Fruit fly (Drosophila melanogaster) whole organism, embryonic: ENCODE measurements around the gene CG32087.

Experiments used
- CG10209 ChIP-seq: fragments of 200-800 bp; sonication (Bioruptor generic); optimal IDR thresholded peaks from 3 replicates; lab custom pipeline; 2017; ENCODE audit warnings: missing biosample characterization, mild to moderate bottlenecking, missing genetic modification characterization, missing genetic modification reagents
- CG10321 ChIP-seq: fragments of 200-800 bp; sonication (Bioruptor generic); IDR thresholded peaks from 2 replicates; pipeline ENCODE4 v1.3.6; 2022; ENCODE audit warnings: missing biosample characterization, missing genetic modification characterization
- CG11504 ChIP-seq: fragments of 200-800 bp; sonication (Bioruptor generic); optimal IDR thresholded peaks from 3 replicates; lab custom pipeline; 2019; ENCODE audit warnings: missing biosample characterization, mild to moderate bottlenecking, missing genetic modification characterization, moderate library complexity
- CG11695 ChIP-seq: fragments of 200-800 bp; sonication (Bioruptor generic); IDR thresholded peaks from 3 replicates; pipeline ENCODE4 v1.3.6; 2022; ENCODE audit warnings: missing biosample characterization, missing genetic modification characterization
- CG12104 ChIP-seq: fragments of 200-800 bp; sonication (Bioruptor generic); optimal IDR thresholded peaks from 3 replicates; lab custom pipeline; 2016; ENCODE audit warnings: missing biosample characterization, missing genetic modification characterization
- CG13123 ChIP-seq: fragments of 200-800 bp; sonication (Bioruptor generic); optimal IDR thresholded peaks from 2 replicates; lab custom pipeline; 2016; ENCODE audit warnings: missing biosample characterization, missing genetic modification characterization
- CG14014 ChIP-seq: fragments of 200-800 bp; sonication (Bioruptor generic); IDR thresholded peaks from 2 replicates; pipeline ENCODE4 v1.3.6; 2022; ENCODE audit warnings: missing biosample characterization, missing genetic modification characterization
- CG15073 ChIP-seq: fragments of 200-800 bp; sonication (Bioruptor generic); optimal IDR thresholded peaks from 2 replicates; lab custom pipeline; 2016; ENCODE audit warnings: missing biosample characterization, missing genetic modification characterization
- CG17829 ChIP-seq: fragments of 200-800 bp; optimal IDR thresholded peaks from 2 replicates; lab custom pipeline; 2019; ENCODE audit warnings: missing biosample characterization, mild to moderate bottlenecking, missing genetic modification characterization, moderate library complexity
- CG2116 ChIP-seq: fragments of 200-800 bp; sonication (Bioruptor generic); optimal IDR thresholded peaks from 3 replicates; lab custom pipeline; 2018; ENCODE audit warnings: missing biosample characterization, mild to moderate bottlenecking, missing genetic modification characterization
- CG2120 ChIP-seq: fragments of 200-800 bp; sonication (Bioruptor generic); optimal IDR thresholded peaks from 3 replicates; lab custom pipeline; 2016; ENCODE audit warnings: missing biosample characterization, missing genetic modification characterization
- CG2712 ChIP-seq: fragments of 200-800 bp; optimal IDR thresholded peaks from 3 replicates; lab custom pipeline; 2019; ENCODE audit warnings: missing biosample characterization, mild to moderate bottlenecking, missing genetic modification characterization, moderate library complexity
- CG30403 ChIP-seq: fragments of 200-800 bp; sonication (Bioruptor generic); optimal IDR thresholded peaks from 3 replicates; lab custom pipeline; 2016; ENCODE audit warnings: missing biosample characterization, missing genetic modification characterization
- CG3995 ChIP-seq: fragments of 200-800 bp; sonication (Bioruptor generic); optimal IDR thresholded peaks from 3 replicates; lab custom pipeline; 2016; ENCODE audit warnings: missing biosample characterization, missing genetic modification characterization
- CG4617 ChIP-seq: fragments of 200-800 bp; sonication (Bioruptor generic); optimal IDR thresholded peaks from 3 replicates; lab custom pipeline; 2016; ENCODE audit warnings: missing biosample characterization, missing genetic modification characterization, borderline replicate concordance
- CG6254 ChIP-seq: fragments of 200-800 bp; sonication (Bioruptor generic); optimal IDR thresholded peaks from 3 replicates; lab custom pipeline; 2017; ENCODE audit warnings: mild to moderate bottlenecking, missing biosample characterization, missing genetic modification reagents, missing genetic modification characterization
- CG7839 ChIP-seq: fragments of 200-800 bp; sonication (Bioruptor generic); optimal IDR thresholded peaks from 3 replicates; lab custom pipeline; 2018; ENCODE audit warnings: missing biosample characterization, mild to moderate bottlenecking, missing genetic modification characterization, moderate library complexity
- CG7963 ChIP-seq: fragments of 200-800 bp; sonication (Bioruptor generic); IDR thresholded peaks from 3 replicates; pipeline ENCODE4 v1.3.6; 2022; ENCODE audit warnings: missing biosample characterization, missing genetic modification characterization; ENCODE audit not compliant: partially characterized antibody
- CG9817 ChIP-seq: fragments of 200-800 bp; sonication (Bioruptor generic); optimal IDR thresholded peaks from 2 replicates; lab custom pipeline; 2018; ENCODE audit warnings: missing biosample characterization, mild to moderate bottlenecking, missing genetic modification characterization, moderate library complexity
- CG9932 ChIP-seq: fragments of 200-800 bp; sonication (Bioruptor generic); IDR thresholded peaks from 2 replicates; pipeline ENCODE4 v1.3.6; 2022; ENCODE audit warnings: missing biosample characterization, missing genetic modification characterization
- Dip2 ChIP-seq: fragments of 200-800 bp; sonication (Bioruptor generic); IDR thresholded peaks from 2 replicates; pipeline ENCODE4 v1.3.6; 2022; ENCODE audit warnings: missing biosample characterization, missing genetic modification characterization
- Dp ChIP-seq: fragments of 200-800 bp; sonication (Bioruptor generic); optimal IDR thresholded peaks from 2 replicates; lab custom pipeline; 2018; ENCODE audit warnings: missing biosample characterization, mild to moderate bottlenecking, missing genetic modification characterization, moderate library complexity
- Hr39 ChIP-seq: fragments of >200 bp; optimal IDR thresholded peaks from 2 replicates; lab custom pipeline; 2017
- Lhr ChIP-seq: fragments of 200-800 bp; sonication (Bioruptor generic); optimal IDR thresholded peaks from 3 replicates; lab custom pipeline; 2017; ENCODE audit warnings: mild to moderate bottlenecking, missing biosample characterization, missing genetic modification reagents, missing genetic modification characterization
- Myb ChIP-seq: fragments of 200-800 bp; sonication (Bioruptor generic); optimal IDR thresholded peaks from 2 replicates; lab custom pipeline; 2016; ENCODE audit warnings: missing biosample characterization, missing genetic modification characterization
- Sin3A ChIP-seq: fragments of >200 bp; optimal IDR thresholded peaks from 2 replicates; lab custom pipeline; 2018
- TFAM ChIP-seq: fragments of 200-800 bp; sonication (Bioruptor generic); optimal IDR thresholded peaks from 2 replicates; lab custom pipeline; 2017; ENCODE audit warnings: missing biosample characterization, missing genetic modification characterization, inconsistent platforms
- al ChIP-seq: fragments of 200-800 bp; sonication (Bioruptor generic); IDR thresholded peaks from 2 replicates; pipeline ENCODE4 v1.3.6; 2022; ENCODE audit warnings: missing biosample characterization, missing genetic modification characterization
- ara ChIP-seq: fragments of 200-800 bp; sonication (Bioruptor generic); IDR thresholded peaks from 2 replicates; pipeline ENCODE4 v1.3.6; 2022; ENCODE audit warnings: missing biosample characterization, missing genetic modification characterization
- ash1 ChIP-seq: fragments of 200-800 bp; sonication (Bioruptor generic); optimal IDR thresholded peaks from 2 replicates; lab custom pipeline; 2018; ENCODE audit warnings: missing biosample characterization, mild to moderate bottlenecking, missing genetic modification characterization
- bcd ChIP-seq: fragments of 200-800 bp; sonication (Bioruptor generic); optimal IDR thresholded peaks from 2 replicates; lab custom pipeline; 2017; ENCODE audit warnings: missing biosample characterization, mild to moderate bottlenecking, missing genetic modification characterization
- bsh ChIP-seq, 2 experiments: fragments of 200-800 bp; sonication (Bioruptor generic); optimal IDR thresholded peaks; 2 replicates each; lab custom pipeline; 2017 to 2018; ENCODE audit warnings: mild to moderate bottlenecking in 2 of 2, missing biosample characterization in 2 of 2, missing genetic modification characterization in 2 of 2, moderate library complexity in 1 of 2
- ci ChIP-seq: fragments of 200-800 bp; sonication (Bioruptor generic); IDR thresholded peaks from 3 replicates; pipeline ENCODE4 v1.3.6; 2022; ENCODE audit warnings: missing biosample characterization, missing genetic modification characterization
- disco-r ChIP-seq: fragments of 200-800 bp; sonication (Bioruptor generic); optimal IDR thresholded peaks from 2 replicates; lab custom pipeline; 2016; ENCODE audit warnings: missing biosample characterization, missing genetic modification characterization
- gfzf ChIP-seq: fragments of 200-800 bp; sonication (Bioruptor generic); optimal IDR thresholded peaks from 2 replicates; lab custom pipeline; 2016; ENCODE audit warnings: missing biosample characterization, mild to moderate bottlenecking, missing genetic modification characterization, moderate library complexity
- grn ChIP-seq: fragments of 200-800 bp; sonication (Bioruptor generic); optimal IDR thresholded peaks from 3 replicates; lab custom pipeline; 2017; ENCODE audit warnings: missing biosample characterization, missing genetic modification characterization
- gro ChIP-seq: fragments of 200-800 bp; sonication (Bioruptor generic); optimal IDR thresholded peaks from 2 replicates; lab custom pipeline; 2016; ENCODE audit warnings: missing biosample characterization, missing genetic modification characterization
- insv ChIP-seq, 2 experiments: fragments of 200-800 bp; sonication (Bioruptor generic); optimal IDR thresholded peaks; 3 replicates each; lab custom pipeline; 2016 to 2018; ENCODE audit warnings: missing biosample characterization in 2 of 2, missing genetic modification characterization in 2 of 2
- jing ChIP-seq: fragments of 200-800 bp; sonication (Bioruptor generic); optimal IDR thresholded peaks from 2 replicates; lab custom pipeline; 2018; ENCODE audit warnings: missing biosample characterization, mild to moderate bottlenecking, missing genetic modification characterization
- jumu ChIP-seq: fragments of 200-800 bp; sonication (Bioruptor generic); optimal IDR thresholded peaks from 3 replicates; lab custom pipeline; 2016; ENCODE audit warnings: missing biosample characterization, missing genetic modification characterization
- lov ChIP-seq, 2 experiments: fragments of 200-800 bp in 1 of 2; fragments of >200 bp in 1 of 2; sonication (Bioruptor generic) in 1 of 2; IDR thresholded peaks in 1 of 2; optimal IDR thresholded peaks in 1 of 2; 2 replicates in 1 of 2; 3 replicates in 1 of 2; pipeline versions ENCODE4 v1.3.6 to Lab custom; 2017 to 2022; ENCODE audit warnings: missing biosample characterization in 1 of 2, missing genetic modification characterization in 1 of 2
- maf-S ChIP-seq: fragments of 200-800 bp; sonication (Bioruptor generic); optimal IDR thresholded peaks from 2 replicates; lab custom pipeline; 2016; ENCODE audit warnings: missing biosample characterization, missing genetic modification characterization
- nmo ChIP-seq: fragments of 200-800 bp; sonication (Bioruptor generic); optimal IDR thresholded peaks from 2 replicates; lab custom pipeline; 2018; ENCODE audit warnings: missing biosample characterization, mild to moderate bottlenecking, missing genetic modification characterization, moderate library complexity
- oc ChIP-seq: fragments of 200-800 bp; sonication (Bioruptor generic); optimal IDR thresholded peaks from 2 replicates; lab custom pipeline; 2018; ENCODE audit warnings: missing biosample characterization, mild to moderate bottlenecking, missing genetic modification characterization, moderate library complexity
- pzg ChIP-seq: fragments of 200-800 bp; sonication (Bioruptor generic); optimal IDR thresholded peaks from 3 replicates; lab custom pipeline; 2018; ENCODE audit warnings: missing biosample characterization, mild to moderate bottlenecking, missing genetic modification characterization, moderate library complexity
- schlank ChIP-seq: fragments of 200-800 bp; sonication (Bioruptor generic); optimal IDR thresholded peaks from 2 replicates; lab custom pipeline; 2018; ENCODE audit warnings: missing biosample characterization, mild to moderate bottlenecking, missing genetic modification characterization
- sima ChIP-seq: fragments of 200-800 bp; sonication (Bioruptor generic); optimal IDR thresholded peaks from 2 replicates; lab custom pipeline; 2016; ENCODE audit warnings: missing biosample characterization, missing genetic modification characterization
- sob ChIP-seq: fragments of 200-800 bp; sonication (Bioruptor generic); IDR thresholded peaks from 2 replicates; pipeline ENCODE4 v1.3.6; 2022; ENCODE audit warnings: missing biosample characterization, missing genetic modification characterization
- sr ChIP-seq: fragments of 200-800 bp; sonication (Bioruptor generic); IDR thresholded peaks from 3 replicates; pipeline ENCODE4 v1.3.6; 2022; ENCODE audit warnings: missing biosample characterization, missing genetic modification characterization
- tna ChIP-seq: fragments of 200-800 bp; sonication (Bioruptor generic); IDR thresholded peaks from 2 replicates; pipeline ENCODE4 v1.3.6; 2022; ENCODE audit warnings: missing biosample characterization, missing genetic modification characterization; ENCODE audit not compliant: partially characterized antibody
- yki ChIP-seq: fragments of >200 bp; optimal IDR thresholded peaks from 3 replicates; lab custom pipeline; 2018
- zfh2 ChIP-seq: fragments of 200-800 bp; sonication (Bioruptor generic); optimal IDR thresholded peaks from 2 replicates; lab custom pipeline; 2016; ENCODE audit warnings: missing biosample characterization, missing genetic modification characterization

CG32087 gene

dm6 chr3L:11708633-11709116, 23.3 kb upstream of the CG32087 start, which contains the start of the genes Ccdc56 and mtTFB1 (continued):
- no peak for TF ChIP-seq sima (GFP tag; lab: Kevin White, UChicago)
- no peak for TF ChIP-seq CG13123 (GFP tag; lab: Kevin White, UChicago)
- TF ChIP-seq CG11695 (GFP tag; lab: Robert Waterston, UW): no peak
- no peak for TF ChIP-seq oc (tag; lab: Kevin White, UChicago)
- TF ChIP-seq zfh2 (GFP tag; lab: Kevin White, UChicago): no peak
- no peak for TF ChIP-seq CG7963 (GFP tag; lab: Robert Waterston, UW)
- no peak for TF ChIP-seq disco-r (GFP tag; lab: Kevin White, UChicago)
- peak; percentile 84 for TF ChIP-seq Dp (GFP tag; lab: Kevin White, UChicago)
- TF ChIP-seq CG2712: peak; percentile 20
- peak; percentile 11 for TF ChIP-seq jumu (GFP tag; lab: Kevin White, UChicago)
- peak; percentile 4 for TF ChIP-seq CG4617 (GFP tag; lab: Kevin White, UChicago)
- TF ChIP-seq pzg (GFP tag; lab: Kevin White, UChicago): peak; percentile 80
- 0 out of 2 replicates have a peak, but pooled peaks have one; percentile 20 for TF ChIP-seq tna (GFP tag; lab: Robert Waterston, UW)
- no peak for TF ChIP-seq CG3995 (GFP tag; lab: Kevin White, UChicago)
- TF ChIP-seq Lhr (GFP tag; lab: Kevin White, UChicago): peak; percentile 82
- peak; percentile 20 for TF ChIP-seq CG2120
- TF ChIP-seq bcd: no peak
- TF ChIP-seq CG11504 (tag; lab: Kevin White, UChicago): peak; percentile 36
- no peak for TF ChIP-seq CG10321 (GFP tag; lab: Robert Waterston, UW)
- no peak for TF ChIP-seq maf-S (GFP tag; lab: Kevin White, UChicago)
- TF ChIP-seq CG10209: no peak
- peak; percentile 29 for TF ChIP-seq nmo (GFP tag; lab: Kevin White, UChicago)
- no peak for TF ChIP-seq al
- TF ChIP-seq jing (GFP tag; lab: Kevin White, UChicago): no peak
- TF ChIP-seq insv (GFP tag; optimal IDR thresholded peaks at IDR 0.05; lab: Kevin White, UChicago): no peak
- TF ChIP-seq Myb: peak; percentile 78
- no peak for TF ChIP-seq gro (GFP tag; lab: Kevin White, UChicago)
- TF ChIP-seq ara (GFP tag; lab: Robert Waterston, UW): no peak
- TF ChIP-seq yki (lab: Kevin White, UChicago): no peak
- TF ChIP-seq TFAM (GFP tag; lab: Kevin White, UChicago): no peak
- TF ChIP-seq CG12104 (GFP tag; lab: Kevin White, UChicago): no peak
- no peak for TF ChIP-seq CG14014 (GFP tag; lab: Robert Waterston, UW)
- no peak for TF ChIP-seq CG9817 (tag; lab: Kevin White, UChicago)
- no peak for TF ChIP-seq CG15073 (GFP tag; lab: Kevin White, UChicago)
- peak; percentile 32 for TF ChIP-seq CG2116 (GFP tag; lab: Kevin White, UChicago)
- no peak for TF ChIP-seq CG6254
- no peak for TF ChIP-seq ash1 (GFP tag; lab: Kevin White, UChicago)
- no peak for TF ChIP-seq Hr39 (lab: Kevin White, UChicago)
- peak; percentile 17 for TF ChIP-seq CG17829 (tag; lab: Kevin White, UChicago)
- TF ChIP-seq grn: no peak
- no peak for TF ChIP-seq Dip2 (GFP tag; lab: Robert Waterston, UW)
- no peak for TF ChIP-seq sob
- no peak for TF ChIP-seq bsh (GFP tag; optimal IDR thresholded peaks at IDR 0.05; lab: Kevin White, UChicago)
- TF ChIP-seq ci (GFP tag; lab: Robert Waterston, UW): 0 out of 3 replicates have a peak, but pooled peaks have one; percentile 39
- TF ChIP-seq CG9932: no peak
- no peak for TF ChIP-seq lov (optimal IDR thresholded peaks at IDR 0.05; lab: Kevin White, UChicago)
- TF ChIP-seq lov (GFP tag; IDR thresholded peaks at IDR 0.05; lab: Robert Waterston, UW): no peak
- TF ChIP-seq gfzf (GFP tag; lab: Kevin White, UChicago): peak; percentile 89
- TF ChIP-seq CG7839: peak; percentile 31
- TF ChIP-seq schlank (tag; lab: Kevin White, UChicago): no peak
- peak; percentile 0 for TF ChIP-seq CG30403 (GFP tag; lab: Kevin White, UChicago)
- TF ChIP-seq Sin3A (lab: Kevin White, UChicago): peak; percentile 16
- TF ChIP-seq sr (GFP tag; lab: Robert Waterston, UW): no peak
